Worm (Caenorhabditis elegans) whole organism, dauer: ENCODE measurements around the gene F21H7.3.

Experiments used
- unc-62 ChIP-seq: sonication (generic microtip); optimal IDR thresholded peaks from 2 replicates; lab custom pipeline; 2017; ENCODE audit warnings: missing biosample characterization, missing genetic modification reagents, missing genetic modification characterization

Gene F21H7.3

ce11 chrV:16235135-16235534, at the start of gene F21H7.3:
Gene F21H7.3, minus strand, starts transcription at chrV:16235235.
- TF ChIP-seq unc-62, result no peak

DNA sequence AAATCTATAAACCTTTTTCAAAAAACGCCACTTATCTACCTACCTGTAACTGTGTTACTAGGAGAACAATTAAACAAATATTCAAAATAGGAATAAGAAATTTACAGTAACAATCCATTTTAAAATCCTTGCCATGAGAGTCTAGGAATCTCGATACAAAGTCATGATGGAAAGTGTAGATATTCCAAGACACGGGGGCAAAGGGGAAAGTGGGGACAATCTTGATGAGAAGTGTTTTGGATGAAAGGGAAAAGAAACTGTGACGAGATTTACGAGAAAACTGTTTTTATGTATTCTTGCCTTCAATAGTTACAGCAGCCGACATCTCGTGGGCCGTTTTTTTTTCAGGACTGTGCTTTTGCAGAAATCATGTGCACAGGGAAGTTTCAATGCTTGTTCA, 47.1 kb upstream of the F21H7.3 start, which contains the start of gene F28G4.2:
Gene F28G4.2 (minus strand): TSS at position 175 of the 400 bp plus-strand sequence.
- TF ChIP-seq unc-62, result no peak

- TF ChIP-seq unc-62, result no peak
Observed at ce11 chrV:16277918-16278317, 42.9 kb upstream of the F21H7.3 start, which contains the start of gene cyp-37B1. Gene cyp-37B1, plus strand, starts transcription at chrV:16278116.

- no peak for TF ChIP-seq unc-62
Observed at ce11 chrV:16275347-16275746, 40.3 kb upstream of the F21H7.3 start, which contains the start of gene pacl-1. Gene pacl-1, minus strand, starts transcription at chrV:16275447.

DNA sequence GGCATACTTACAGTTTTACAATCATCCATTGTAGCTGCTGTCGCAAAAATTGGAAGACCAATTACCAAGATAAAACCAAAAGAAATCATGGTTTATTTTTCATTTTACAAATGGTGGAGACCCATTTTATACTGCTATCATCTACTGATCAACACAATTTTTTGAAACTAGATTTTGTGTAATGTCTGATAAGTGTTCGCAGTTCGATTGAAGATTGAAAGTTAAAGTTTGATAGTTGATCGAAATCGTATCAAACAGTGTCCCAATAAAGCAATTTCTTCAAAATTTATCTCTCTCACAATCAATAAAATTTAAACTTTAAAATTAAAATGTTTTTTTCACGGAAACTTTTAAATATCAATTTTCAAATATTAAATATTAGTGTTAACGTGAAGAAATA, 36.1 kb upstream of the F21H7.3 start, which contains the start of gene T13F3.6:
Gene T13F3.6 (minus strand): TSS at position 101 of the 400 bp plus-strand sequence.
- TF ChIP-seq unc-62, result no peak

- TF ChIP-seq unc-62, result no peak
Observed at ce11 chrV:16269556-16269955, 34.5 kb upstream of the F21H7.3 start, which contains the start of the genes fbxa-2 and T13F3.8. Gene fbxa-2, minus strand, starts transcription at chrV:16269656. Gene T13F3.8, plus strand, starts transcription at chrV:16269800.

DNA sequence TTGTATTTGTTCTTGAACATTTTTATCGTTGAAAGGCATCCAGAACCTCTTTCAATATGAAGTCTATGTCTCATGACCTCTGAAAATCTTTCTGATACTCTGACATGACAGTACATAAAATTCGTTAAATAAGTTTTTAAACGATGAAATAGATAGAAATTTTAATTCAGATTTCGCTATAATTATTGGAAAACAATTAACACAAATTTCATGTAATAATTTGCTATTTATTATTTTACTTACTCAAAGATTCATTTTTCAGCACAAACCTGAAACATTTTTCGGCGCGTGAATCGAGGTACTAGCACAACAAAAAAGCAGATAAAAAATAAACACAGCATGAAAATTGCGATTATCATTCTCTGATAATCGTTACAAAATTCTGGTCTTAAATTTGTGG, 31.5 kb upstream of the F21H7.3 start, which contains the start of gene T13F3.4:
Gene T13F3.4 (minus strand): TSS at position 101 of the 400 bp plus-strand sequence.
- no peak for TF ChIP-seq unc-62

DNA sequence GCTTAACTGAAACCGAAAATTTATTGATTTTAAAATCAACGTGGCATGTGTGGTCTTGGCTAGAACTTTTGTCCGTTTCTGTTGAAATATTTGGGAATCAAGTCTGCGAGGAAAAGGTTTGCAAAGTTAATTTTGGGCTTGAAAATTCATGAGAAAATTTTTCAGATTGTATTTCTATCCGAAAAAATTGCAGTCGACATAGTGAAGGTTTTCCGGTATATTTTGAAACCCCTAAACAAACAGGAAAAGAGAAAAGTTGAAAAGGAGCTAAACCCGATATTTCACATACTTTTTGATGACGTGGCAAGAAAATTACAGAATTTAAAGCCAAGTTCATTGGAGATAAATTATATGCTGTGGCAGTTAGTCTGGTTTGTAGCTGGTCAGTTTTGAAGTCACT, 24.6 kb upstream of the F21H7.3 start, which contains the start of gene nhr-127:
Gene nhr-127 (plus strand): TSS at position 301 of the 400 bp plus-strand sequence.
- no peak for TF ChIP-seq unc-62

- TF ChIP-seq unc-62, result no peak
Observed at ce11 chrV:16258142-16258541, 23.1 kb upstream of the F21H7.3 start, which contains the start of gene nhr-218. Gene nhr-218, plus strand, starts transcription at chrV:16258442.

DNA sequence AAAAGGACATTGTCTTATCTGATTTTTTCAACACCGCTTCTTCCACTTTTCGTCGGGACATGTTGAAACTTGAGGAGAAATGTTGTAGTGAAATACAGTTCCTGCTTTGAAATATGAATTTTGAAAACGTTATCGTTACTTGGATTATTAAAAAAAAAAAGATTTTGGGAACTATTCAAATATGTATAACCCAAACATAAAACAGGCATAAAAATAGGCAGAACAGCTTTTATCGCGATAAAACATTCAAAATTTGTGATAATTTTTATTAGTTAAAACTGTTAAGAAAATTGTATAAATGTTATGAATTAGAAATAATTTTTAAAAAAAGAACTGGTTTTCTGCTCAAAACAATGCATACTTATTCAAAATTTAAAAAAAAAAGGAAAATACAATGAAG, 21.4 kb upstream of the F21H7.3 start, which contains the start of gene bgnt-1.3:
Gene bgnt-1.3 (minus strand): TSS at position 101 of the 400 bp plus-strand sequence.
- TF ChIP-seq unc-62, result no peak

DNA sequence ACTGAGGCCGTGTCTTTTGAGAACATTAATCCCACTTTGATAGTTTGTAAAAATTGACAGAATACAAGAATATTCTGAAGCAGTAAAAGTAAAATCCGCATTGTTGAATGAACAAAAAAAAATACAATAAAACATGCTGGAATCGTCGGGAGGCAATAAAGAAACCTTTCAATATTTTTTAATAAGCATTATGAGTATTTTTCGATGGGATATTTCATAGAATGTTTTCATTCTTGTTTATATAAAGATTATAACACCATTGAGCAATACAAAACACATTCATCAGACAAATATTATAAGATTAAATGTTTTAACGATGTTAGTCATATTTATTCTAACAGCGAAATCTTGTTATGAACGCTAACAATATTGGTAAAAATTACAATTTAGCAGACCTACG, 18.7 kb upstream of the F21H7.3 start, which contains the start of gene gcy-20:
Gene gcy-20 (minus strand): TSS at position 101 of the 400 bp plus-strand sequence.
- no peak for TF ChIP-seq unc-62

ce11 chrV:16249105-16249504, 14.1 kb upstream of the F21H7.3 start:
- no peak for TF ChIP-seq unc-62

DNA sequence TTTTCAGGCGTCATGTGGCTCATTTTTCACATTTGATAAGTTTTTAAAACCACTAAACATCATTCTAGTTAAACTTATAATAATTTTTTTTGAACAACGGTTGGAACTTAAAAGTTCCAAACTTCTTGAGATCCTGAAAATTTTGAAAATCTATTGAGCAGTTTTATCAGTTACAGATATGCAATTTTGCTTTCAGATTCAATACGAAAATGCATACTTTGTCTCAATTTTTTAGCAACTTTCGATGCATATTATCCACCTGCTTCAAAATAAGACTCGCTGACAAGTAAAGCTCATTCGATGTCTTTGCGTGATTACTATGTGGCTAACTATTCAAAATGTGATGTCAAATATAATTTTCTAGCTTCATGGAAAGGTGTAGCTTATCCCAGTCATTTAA, 11.5 kb upstream of the F21H7.3 start, which contains the start of gene srh-95:
Gene srh-95 (plus strand): TSS at position 301 of the 400 bp plus-strand sequence.
- TF ChIP-seq unc-62, result no peak

DNA sequence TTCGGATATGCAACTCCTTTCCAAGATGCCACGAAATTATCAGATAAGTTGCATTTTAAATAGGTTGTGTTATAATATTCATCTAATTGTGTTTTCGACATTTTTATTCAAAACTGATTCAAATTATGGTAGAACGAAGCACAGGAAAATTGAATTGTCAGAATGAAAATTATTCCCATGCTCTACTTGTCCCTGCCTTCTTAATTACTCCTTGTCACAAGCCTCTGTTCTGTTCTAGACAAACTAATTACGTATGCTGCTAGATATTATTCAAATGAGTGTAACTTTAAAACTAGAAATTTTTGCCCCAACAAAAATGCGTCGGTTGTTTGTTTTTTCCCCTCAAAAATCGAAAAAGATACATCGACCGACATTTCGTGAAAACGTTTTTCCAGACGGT, 9.0 kb upstream of the F21H7.3 start, which contains the start of gene srh-104:
Gene srh-104 (minus strand): TSS at position 101 of the 400 bp plus-strand sequence.
- no peak for TF ChIP-seq unc-62

ce11 chrV:16237223-16237622, 2.2 kb upstream of the F21H7.3 start, which contains the start of gene F21H7.5:
Gene F21H7.5, plus strand, starts transcription at chrV:16237523.
- no peak for TF ChIP-seq unc-62

DNA sequence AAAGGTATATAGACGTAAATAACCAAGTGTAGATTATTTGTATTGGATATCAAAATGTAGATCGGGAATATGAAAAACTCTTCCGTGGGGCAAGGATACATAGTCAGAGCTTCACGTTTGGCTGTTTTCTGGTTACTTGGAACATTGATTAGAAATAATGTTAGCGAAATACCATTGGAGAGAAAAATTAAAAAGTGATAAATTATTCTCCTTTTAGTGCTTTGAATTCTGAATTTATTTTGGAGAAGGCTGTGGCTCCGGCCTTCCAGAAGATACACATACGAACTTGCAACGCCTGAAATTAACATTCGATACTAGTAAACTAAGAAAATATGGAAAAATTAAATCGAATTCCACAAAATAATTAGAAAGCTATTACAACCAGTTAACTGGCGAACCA, 612 bp upstream of the F21H7.3 start, which contains the start of gene srh-98:
Gene srh-98 (minus strand): TSS at position 101 of the 400 bp plus-strand sequence.
- no peak for TF ChIP-seq unc-62

ce11 chrV:16233624-16234023, 1.4 kb downstream of the F21H7.3 start, which contains the start of gene clec-233:
Gene clec-233, plus strand, starts transcription at chrV:16233924.
- TF ChIP-seq unc-62, result no peak

ce11 chrV:16232180-16232579, 2.9 kb downstream of the F21H7.3 start, which contains the start of gene gst-22:
Gene gst-22, minus strand, starts transcription at chrV:16232282.
- no peak for TF ChIP-seq unc-62
